Fruit fly (Drosophila melanogaster) Kc167 (cell line): ENCODE data around the gene CG33080.

Experiments used
- h ChIP-seq: fragments of >200 bp; optimal IDR thresholded peaks from 3 replicates; lab custom pipeline; 2018; ENCODE audit warnings: missing external identifiers
- ttk ChIP-seq: sonication (Bioruptor generic); optimal IDR thresholded peaks from 2 replicates; lab custom pipeline; 2017; ENCODE audit warnings: missing external identifiers

- TF ChIP-seq h (lab: Kevin White, UChicago): no peak
- TF ChIP-seq ttk (lab: Kevin White, UChicago): no peak
Measured at dm6 chrX:5662761-5663160, 54.8 kb downstream of the CG33080 start, which contains the start of gene OtopLc.
